Worm (Caenorhabditis elegans): Measurements from ENCODE around the gene nspg-1.
A peak's percentile ranks its signal among the peaks of the same experiment; 100 is the strongest.

- TF ChIP-seq lsy-2 (tag; optimal IDR thresholded peaks at IDR 0.05), result no peak
- peak; percentile 99 for TF ChIP-seq dpl-1 (GFP tag; optimal IDR thresholded peaks at IDR 0.05)
- TF ChIP-seq ceh-62 (tag; optimal IDR thresholded peaks at IDR 0.05), result no peak
- TF ChIP-seq jun-1 (tag; optimal IDR thresholded peaks at IDR 0.05), result no peak
- TF ChIP-seq skn-1 (tag; optimal IDR thresholded peaks at IDR 0.05), result no peak
- TF ChIP-seq nhr-77 (tag; optimal IDR thresholded peaks at IDR 0.05), result peak; percentile 45
- TF ChIP-seq hlh-11 (tag; optimal IDR thresholded peaks at IDR 0.05), result peak; percentile 64
- peak; percentile 45 for TF ChIP-seq F49E8.2 (tag; optimal IDR thresholded peaks at IDR 0.05; ENCODE audit: borderline replicate concordance)
Measured at ce11 chrV:12869948-12870347, 2.1 kb upstream of the nspg-1 start, which contains the start of gene T07F10.3.
